Fruit fly (Drosophila melanogaster) whole organism, embryonic: ENCODE data around the gene Lip2.

Source experiments
- Abd-B ChIP-seq: fragments of 200-800 bp; sonication (Bioruptor generic); optimal IDR thresholded peaks from 2 replicates; lab custom pipeline; 2018; ENCODE audit warnings: missing biosample characterization, mild to moderate bottlenecking, missing genetic modification characterization, moderate library complexity
- Awh ChIP-seq: fragments of 200-800 bp; sonication (Bioruptor generic); IDR thresholded peaks from 2 replicates; pipeline ENCODE4, ENCODE4 v1.3.6; 2022; ENCODE audit warnings: missing biosample characterization, missing genetic modification characterization
- Bteb2 ChIP-seq: fragments of 200-800 bp; sonication (Bioruptor generic); optimal IDR thresholded peaks from 2 replicates; lab custom pipeline; 2016; ENCODE audit warnings: missing biosample characterization, missing genetic modification characterization
- CG10959 ChIP-seq: fragments of 200-800 bp; sonication (Bioruptor generic); IDR thresholded peaks from 2 replicates; pipeline ENCODE4 v1.3.6; 2022; ENCODE audit warnings: missing biosample characterization, missing genetic modification characterization
- CG12236 ChIP-seq: fragments of 200-800 bp; sonication (Bioruptor generic); optimal IDR thresholded peaks from 2 replicates; lab custom pipeline; 2016; ENCODE audit warnings: missing biosample characterization, missing genetic modification characterization
- CG12391 ChIP-seq: fragments of 200-800 bp; sonication (Bioruptor generic); optimal IDR thresholded peaks from 3 replicates; lab custom pipeline; 2018; ENCODE audit warnings: missing biosample characterization, mild to moderate bottlenecking, missing genetic modification characterization, moderate library complexity
- CG17186 ChIP-seq: fragments of 200-800 bp; sonication (Bioruptor generic); optimal IDR thresholded peaks from 3 replicates; lab custom pipeline; 2017; ENCODE audit warnings: missing biosample characterization, missing genetic modification reagents, missing genetic modification characterization
- CG17328 ChIP-seq: fragments of 200-800 bp; sonication (Bioruptor generic); IDR thresholded peaks from 2 replicates; pipeline ENCODE4 v1.3.6; 2022; ENCODE audit warnings: missing biosample characterization, missing genetic modification characterization
- CG17612 ChIP-seq: fragments of 200-800 bp; sonication (Bioruptor generic); IDR thresholded peaks from 2 replicates; pipeline ENCODE4 v1.3.6; 2022; ENCODE audit warnings: missing biosample characterization, missing genetic modification characterization
- CG18262 ChIP-seq: fragments of 200-800 bp; optimal IDR thresholded peaks from 3 replicates; lab custom pipeline; 2019; ENCODE audit warnings: missing biosample characterization, mild to moderate bottlenecking, missing genetic modification characterization, moderate library complexity
- CG18764 ChIP-seq: fragments of 200-800 bp; sonication (Bioruptor generic); optimal IDR thresholded peaks from 3 replicates; lab custom pipeline; 2016; ENCODE audit warnings: missing biosample characterization, missing genetic modification characterization
- CG2116 ChIP-seq: fragments of 200-800 bp; sonication (Bioruptor generic); optimal IDR thresholded peaks from 3 replicates; lab custom pipeline; 2018; ENCODE audit warnings: missing biosample characterization, mild to moderate bottlenecking, missing genetic modification characterization
- CG2875 ChIP-seq: fragments of 200-800 bp; sonication (Bioruptor generic); optimal IDR thresholded peaks from 2 replicates; lab custom pipeline; 2017; ENCODE audit warnings: missing biosample characterization, mild to moderate bottlenecking, missing genetic modification characterization, missing genetic modification reagents
- CG33557 ChIP-seq: fragments of 200-800 bp; sonication (Bioruptor generic); optimal IDR thresholded peaks from 2 replicates; lab custom pipeline; 2019; ENCODE audit warnings: missing biosample characterization, mild to moderate bottlenecking, missing genetic modification characterization, moderate library complexity
- CG34376 ChIP-seq: fragments of 200-800 bp; sonication (Bioruptor generic); optimal IDR thresholded peaks from 2 replicates; lab custom pipeline; 2018; ENCODE audit warnings: missing biosample characterization, mild to moderate bottlenecking, missing genetic modification characterization
- CG6813 ChIP-seq: fragments of 200-800 bp; sonication (Bioruptor generic); optimal IDR thresholded peaks from 2 replicates; lab custom pipeline; 2017; ENCODE audit warnings: missing biosample characterization, missing genetic modification characterization, mild to moderate bottlenecking, moderate library complexity, missing genetic modification reagents
- CG7372 ChIP-seq: fragments of 200-800 bp; sonication (Bioruptor generic); IDR thresholded peaks from 2 replicates; pipeline ENCODE4 v1.3.6; 2022; ENCODE audit warnings: missing biosample characterization, missing genetic modification characterization
- CG8290 ChIP-seq, 3 experiments: fragments of 200-800 bp; sonication (Bioruptor generic); optimal IDR thresholded peaks; 2 replicates each; lab custom pipeline; 2016 to 2019; ENCODE audit warnings: missing biosample characterization in 3 of 3, missing genetic modification characterization in 3 of 3, mild to moderate bottlenecking in 2 of 3, moderate library complexity in 1 of 3
- Dll ChIP-seq: fragments of 200-800 bp; sonication (Bioruptor generic); IDR thresholded peaks from 4 replicates; pipeline ENCODE4 v1.3.6; 2022; ENCODE audit warnings: missing biosample characterization, missing genetic modification characterization; ENCODE audit not compliant: partially characterized antibody
- NC2α ChIP-seq: fragments of 200-800 bp; sonication (Bioruptor generic); optimal IDR thresholded peaks from 2 replicates; lab custom pipeline; 2016; ENCODE audit warnings: missing biosample characterization, missing genetic modification characterization
- Oli ChIP-seq: fragments of 200-800 bp; sonication (Bioruptor generic); optimal IDR thresholded peaks from 2 replicates; lab custom pipeline; 2018; ENCODE audit warnings: missing biosample characterization, mild to moderate bottlenecking, missing genetic modification characterization, moderate library complexity
- Rx ChIP-seq: fragments of 200-800 bp; sonication (Bioruptor generic); IDR thresholded peaks from 2 replicates; pipeline ENCODE4 v1.3.6; 2022; ENCODE audit warnings: missing biosample characterization, missing genetic modification characterization
- Six4 ChIP-seq: fragments of 200-800 bp; sonication (Bioruptor generic); optimal IDR thresholded peaks from 2 replicates; lab custom pipeline; 2016; ENCODE audit warnings: missing biosample characterization, missing genetic modification characterization
- Taf1 ChIP-seq: fragments of 200-800 bp; sonication (Bioruptor generic); IDR thresholded peaks from 2 replicates; pipeline ENCODE4 v1.3.6; 2022; ENCODE audit warnings: missing biosample characterization, missing genetic modification characterization
- ab ChIP-seq: fragments of 200-800 bp; sonication (Bioruptor generic); optimal IDR thresholded peaks from 2 replicates; lab custom pipeline; 2016; ENCODE audit warnings: missing biosample characterization, missing genetic modification characterization
- ci ChIP-seq: fragments of 200-800 bp; sonication (Bioruptor generic); IDR thresholded peaks from 3 replicates; pipeline ENCODE4 v1.3.6; 2022; ENCODE audit warnings: missing biosample characterization, missing genetic modification characterization
- crc ChIP-seq: fragments of 200-800 bp; sonication (Bioruptor generic); optimal IDR thresholded peaks from 2 replicates; lab custom pipeline; 2016; ENCODE audit warnings: missing biosample characterization, missing genetic modification characterization
- croc ChIP-seq: fragments of 200-800 bp; sonication (Bioruptor generic); conservative IDR thresholded peaks from 3 replicates; pipeline ENCODE4 v1.3.6; 2022; ENCODE audit warnings: missing biosample characterization, missing genetic modification characterization
- crol ChIP-seq: fragments of 200-800 bp; sonication (Bioruptor generic); IDR thresholded peaks from 2 replicates; pipeline ENCODE4 v1.3.6; 2022; ENCODE audit warnings: missing biosample characterization, missing genetic modification characterization
- da ChIP-seq: fragments of 200-800 bp; sonication (Bioruptor generic); optimal IDR thresholded peaks from 2 replicates; lab custom pipeline; 2016; ENCODE audit warnings: missing biosample characterization, missing genetic modification characterization
- danr ChIP-seq: fragments of 200-800 bp; sonication (Bioruptor generic); IDR thresholded peaks from 2 replicates; pipeline ENCODE4 v1.3.6; 2022; ENCODE audit warnings: missing biosample characterization, missing genetic modification characterization
- gcm2 ChIP-seq: fragments of 200-800 bp; sonication (Bioruptor generic); optimal IDR thresholded peaks from 2 replicates; lab custom pipeline; 2016; ENCODE audit warnings: missing biosample characterization, missing genetic modification characterization
- grau ChIP-seq: fragments of 200-800 bp; optimal IDR thresholded peaks from 3 replicates; lab custom pipeline; 2019; ENCODE audit warnings: missing biosample characterization, mild to moderate bottlenecking, missing genetic modification characterization, moderate library complexity
- insv ChIP-seq, 2 experiments: fragments of 200-800 bp; sonication (Bioruptor generic); optimal IDR thresholded peaks; 3 replicates each; lab custom pipeline; 2016 to 2018; ENCODE audit warnings: missing biosample characterization in 2 of 2, missing genetic modification characterization in 2 of 2
- klu ChIP-seq: fragments of 200-800 bp; sonication (Bioruptor generic); IDR thresholded peaks from 2 replicates; pipeline ENCODE4 v1.3.6; 2022; ENCODE audit warnings: missing biosample characterization, missing genetic modification characterization
- lov ChIP-seq, 2 experiments: fragments of 200-800 bp in 1 of 2; fragments of >200 bp in 1 of 2; sonication (Bioruptor generic) in 1 of 2; IDR thresholded peaks in 1 of 2; optimal IDR thresholded peaks in 1 of 2; 2 replicates in 1 of 2; 3 replicates in 1 of 2; pipeline versions ENCODE4 v1.3.6 to Lab custom; 2017 to 2022; ENCODE audit warnings: missing biosample characterization in 1 of 2, missing genetic modification characterization in 1 of 2
- mam ChIP-seq: fragments of 200-800 bp; sonication (Bioruptor generic); optimal IDR thresholded peaks from 3 replicates; lab custom pipeline; 2016; ENCODE audit warnings: missing biosample characterization, missing genetic modification characterization
- ranshi ChIP-seq: fragments of 200-800 bp; sonication (Bioruptor generic); IDR thresholded peaks from 2 replicates; pipeline ENCODE4 v1.3.6; 2022; ENCODE audit warnings: missing biosample characterization, missing genetic modification characterization
- sens-2 ChIP-seq: fragments of 200-800 bp; sonication (Bioruptor generic); IDR thresholded peaks from 2 replicates; pipeline ENCODE4 v1.3.6; 2022; ENCODE audit warnings: missing biosample characterization, missing genetic modification characterization
- shn ChIP-seq: fragments of 200-800 bp; sonication (Bioruptor generic); optimal IDR thresholded peaks from 3 replicates; lab custom pipeline; 2016; ENCODE audit warnings: missing biosample characterization, missing genetic modification characterization
- sim ChIP-seq: fragments of 200-800 bp; sonication (Bioruptor generic); IDR thresholded peaks from 2 replicates; pipeline ENCODE4 v1.3.6; 2022; ENCODE audit warnings: missing biosample characterization, missing genetic modification characterization
- sima ChIP-seq: fragments of 200-800 bp; sonication (Bioruptor generic); optimal IDR thresholded peaks from 2 replicates; lab custom pipeline; 2016; ENCODE audit warnings: missing biosample characterization, missing genetic modification characterization
- sna ChIP-seq: fragments of 200-800 bp; sonication (Bioruptor generic); IDR thresholded peaks from 2 replicates; pipeline ENCODE4 v1.3.6; 2022; ENCODE audit warnings: missing biosample characterization, missing genetic modification characterization; ENCODE audit not compliant: partially characterized antibody
- so ChIP-seq: fragments of 200-800 bp; sonication (Bioruptor generic); IDR thresholded peaks from 3 replicates; pipeline ENCODE4 v1.3.6; 2022; ENCODE audit warnings: missing biosample characterization, missing genetic modification characterization
- tll ChIP-seq, 2 experiments: fragments of 200-800 bp in 1 of 2; fragments of >200 bp in 1 of 2; sonication (Bioruptor generic) in 1 of 2; optimal IDR thresholded peaks; 2 replicates each; lab custom pipeline; 2017 to 2019; ENCODE audit warnings: missing biosample characterization in 2 of 2, missing genetic modification characterization in 2 of 2, mild to moderate bottlenecking in 1 of 2, moderate library complexity in 1 of 2
- ttk ChIP-seq: fragments of 200-800 bp; sonication (Bioruptor generic); IDR thresholded peaks from 2 replicates; pipeline ENCODE4 v2.1.2; 2022; ENCODE audit warnings: missing biosample characterization, missing genetic modification characterization
- tx ChIP-seq: fragments of 200-800 bp; sonication (Bioruptor generic); optimal IDR thresholded peaks from 2 replicates; lab custom pipeline; 2016; ENCODE audit warnings: missing biosample characterization, missing genetic modification characterization
- vfl ChIP-seq: fragments of 200-800 bp; sonication (Bioruptor generic); optimal IDR thresholded peaks from 2 replicates; lab custom pipeline; 2016; ENCODE audit warnings: missing biosample characterization, missing genetic modification characterization
- z ChIP-seq: fragments of 200-800 bp; sonication (Bioruptor generic); IDR thresholded peaks from 3 replicates; pipeline ENCODE4 v1.3.6; 2022; ENCODE audit warnings: missing biosample characterization, missing genetic modification characterization

The Lip2 gene

DNA sequence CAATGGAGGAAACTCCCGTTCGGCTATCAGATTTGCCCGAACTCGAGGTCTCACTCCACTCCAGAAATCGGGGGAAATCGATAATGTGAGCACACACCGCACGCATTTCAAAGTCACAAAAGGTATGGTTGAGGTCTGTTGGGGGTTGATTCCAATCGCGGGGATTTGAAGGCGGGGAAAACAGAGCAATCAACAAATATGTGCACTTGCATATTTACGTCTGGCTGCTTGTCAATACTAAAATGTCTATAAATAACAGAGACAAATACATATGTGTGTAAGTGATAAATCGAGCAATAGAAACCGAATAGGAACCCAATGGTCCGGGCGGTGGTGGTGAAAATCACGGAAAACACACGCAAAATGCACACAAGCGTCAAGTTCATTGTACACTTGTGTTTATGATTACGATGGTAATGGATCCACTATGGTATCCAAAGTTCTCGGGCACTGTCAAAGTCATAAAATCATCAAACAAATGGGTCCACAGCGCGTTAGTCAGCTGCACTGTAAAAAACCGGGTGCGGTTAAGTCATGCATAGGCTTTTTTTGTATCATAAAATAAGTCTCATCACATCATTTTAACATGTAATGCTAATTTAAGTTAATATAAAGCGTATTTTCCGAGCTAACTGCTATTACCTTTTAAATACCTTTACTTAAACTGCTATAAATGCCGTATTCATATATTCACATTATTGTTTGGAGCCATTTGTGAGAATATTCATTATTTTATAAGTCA is 42.8 kb upstream of the Lip2 start (continued):
- TF ChIP-seq z (GFP tag; lab: Robert Waterston, UW) (peak; percentile 68), tx (GFP tag; lab: Kevin White, UChicago) (peak; percentile 64), CG17186 (GFP tag; lab: Kevin White, UChicago) (peak; percentile 90), CG18764 (peak; percentile 92), sens-2 (GFP tag; lab: Robert Waterston, UW) (peak; percentile 58; the same call in 1 of the 2 replicates), CG12236 (GFP tag; lab: Kevin White, UChicago) (peak; percentile 96), Bteb2 (GFP tag; lab: Kevin White, UChicago) (peak; percentile 53), croc (GFP tag; lab: Robert Waterston, UW) (peak; percentile 71), CG6813 (GFP tag; lab: Kevin White, UChicago) (peak; percentile 96), gcm2 (GFP tag; lab: Kevin White, UChicago) (peak; percentile 67), CG12391 (tag; lab: Kevin White, UChicago) (peak; percentile 70), ab (peak; percentile 18), insv (GFP tag; optimal IDR thresholded peaks at IDR 0.05; lab: Kevin White, UChicago) (peak in 1 of 2 experiments; percentile 32), Six4 (peak; percentile 85), NC2α (GFP tag; lab: Kevin White, UChicago) (peak; percentile 96), CG34376 (GFP tag; lab: Kevin White, UChicago) (peak; percentile 3), Abd-B (GFP tag; lab: Kevin White, UChicago) (peak; percentile 60), ci (GFP tag; lab: Robert Waterston, UW) (peak; percentile 93), danr (peak; percentile 54), CG2875 (peak; percentile 97), sima (GFP tag; lab: Kevin White, UChicago) (peak; percentile 23), Dll (GFP tag; lab: Robert Waterston, UW) (no peak), CG17612 (GFP tag; lab: Robert Waterston, UW) (peak; percentile 81), tll (GFP tag; optimal IDR thresholded peaks at IDR 0.05; lab: Kevin White, UChicago) (peak in 1 of 2 experiments; percentile 50), sna (no peak), crc (GFP tag; lab: Kevin White, UChicago) (peak; percentile 54), crol (GFP tag; lab: Robert Waterston, UW) (peak; percentile 83), so (peak; percentile 88), Awh (GFP tag; lab: Robert Waterston, UW) (peak; percentile 96), CG33557 (GFP tag; lab: Kevin White, UChicago) (peak; percentile 99), shn (GFP tag; lab: Kevin White, UChicago) (peak; percentile 89), klu (no peak; the same call in 1 of the 2 replicates), vfl (GFP tag; lab: Kevin White, UChicago) (no peak), CG2116 (peak; percentile 78), Rx (GFP tag; lab: Robert Waterston, UW) (peak; percentile 73), lov (optimal IDR thresholded peaks at IDR 0.05; lab: Kevin White, UChicago) (no peak), lov (GFP tag; IDR thresholded peaks at IDR 0.05; lab: Robert Waterston, UW) (peak; percentile 96), ranshi (peak; percentile 75), CG8290 (GFP tag; optimal IDR thresholded peaks at IDR 0.05; lab: Kevin White, UChicago) (peak; percentile 91), CG8290 (tag; optimal IDR thresholded peaks at IDR 0.05; lab: Kevin White, UChicago) (peak; percentile 95 to 96), sim (GFP tag; lab: Robert Waterston, UW) (peak; percentile 82), da (peak; percentile 94), CG7372 (GFP tag; lab: Robert Waterston, UW) (peak; percentile 28; the same call in 1 of the 2 replicates), CG17328 (GFP tag; lab: Robert Waterston, UW) (peak; percentile 85), grau (tag; lab: Kevin White, UChicago) (peak; percentile 64), CG10959 (GFP tag; lab: Robert Waterston, UW) (peak; percentile 78), mam (peak; percentile 38), ttk (GFP tag; lab: Robert Waterston, UW) (peak; percentile 68), CG18262 (peak; percentile 86), Oli (peak; percentile 75), Taf1 (GFP tag; lab: Robert Waterston, UW) (no peak)
